Fruit fly (Drosophila melanogaster) whole organism, wandering third instar larva: ENCODE data around the gene CG42818.

Experiments
- HLH106 ChIP-seq: fragments of 200-800 bp; optimal IDR thresholded peaks from 3 replicates; lab custom pipeline; 2019; ENCODE audit warnings: missing biosample characterization, mild to moderate bottlenecking, missing genetic modification characterization, moderate library complexity
- Hr83 ChIP-seq: fragments of 200-300 bp; sonication (Bioruptor generic); optimal IDR thresholded peaks from 2 replicates; lab custom pipeline; 2016; ENCODE audit warnings: missing biosample characterization, mild to moderate bottlenecking, missing genetic modification characterization, moderate library complexity; ENCODE audit not compliant: poor library complexity, severe bottlenecking
- fru ChIP-seq: fragments of 200-800 bp; sonication (Bioruptor generic); optimal IDR thresholded peaks from 3 replicates; lab custom pipeline; 2016; ENCODE audit warnings: missing biosample characterization, mild to moderate bottlenecking, missing genetic modification characterization
- psq ChIP-seq: fragments of 200-800 bp; sonication (Bioruptor generic); optimal IDR thresholded peaks from 3 replicates; lab custom pipeline; 2017; ENCODE audit warnings: missing biosample characterization, mild to moderate bottlenecking, missing genetic modification characterization, moderate library complexity

DNA sequence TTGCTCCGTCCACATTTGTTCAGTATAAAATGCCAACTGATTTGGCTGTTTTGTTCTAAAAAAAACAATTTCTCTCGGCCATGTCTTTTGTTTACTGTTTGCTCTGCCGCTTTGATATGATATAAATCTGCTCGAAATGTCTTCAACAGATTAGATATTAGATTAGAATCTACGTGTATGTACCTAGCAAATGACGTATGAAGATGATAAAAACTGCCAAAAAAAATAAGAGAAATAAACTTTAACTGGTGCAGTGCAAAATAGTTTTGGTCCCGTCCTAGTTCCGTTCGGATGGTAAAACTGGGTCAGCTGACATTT lies 14.3 kb downstream of the CG42818 start:
- TF ChIP-seq HLH106 (tag; lab: Kevin White, UChicago) (no peak), psq (GFP tag; lab: Kevin White, UChicago) (no peak), fru (GFP tag; lab: Kevin White, UChicago) (no peak), Hr83 (GFP tag; lab: Kevin White, UChicago) (no peak)
